Worm (Caenorhabditis elegans) whole organism, midembryonic: ENCODE results near the gene K08D10.13.

Source experiments
- cog-1 ChIP-seq: sonication (generic microtip); optimal IDR thresholded peaks from 2 replicates; lab custom pipeline; 2016; ENCODE audit warnings: missing genetic modification characterization, missing compliant biosample characterization
- ztf-29 ChIP-seq: fragments of 200-800 bp; sonication (Bioruptor generic); IDR thresholded peaks from 2 replicates; pipeline ENCODE4 v1.3.6; 2022; ENCODE audit warnings: missing genetic modification reagents, missing genetic modification characterization, missing compliant biosample characterization

- TF ChIP-seq cog-1 (tag; lab: Kevin White, UChicago), result no peak
- no peak for TF ChIP-seq ztf-29
These were observed 6.2 kb upstream of the K08D10.13 start for ce11 chrIV:4177560-4177959.
